Worm (Caenorhabditis elegans) whole organism, L2 larva: ENCODE results near the gene pqn-83.

ENCODE experiments used
- ZK546.5 ChIP-seq: sonication (generic microtip); optimal IDR thresholded peaks from 2 replicates; lab custom pipeline; 2017; ENCODE audit warnings: missing biosample characterization, missing genetic modification characterization
- elt-3 ChIP-seq: sonication (generic microtip); optimal IDR thresholded peaks from 2 replicates; lab custom pipeline; 2017; ENCODE audit warnings: missing biosample characterization, missing genetic modification characterization
- fos-1 ChIP-seq: fragments of 150-350 bp; optimal IDR thresholded peaks from 2 replicates; lab custom pipeline; 2014; ENCODE audit warnings: missing biosample characterization, missing genetic modification characterization
- lin-39 ChIP-seq: fragments of 150-350 bp; optimal IDR thresholded peaks from 2 replicates; lab custom pipeline; 2014; ENCODE audit warnings: missing biosample characterization, missing genetic modification reagents, missing genetic modification characterization
- mdl-1 ChIP-seq, 2 experiments: fragments of 150-350 bp in 1 of 2; sonication (generic microtip) in 1 of 2; optimal IDR thresholded peaks; 2 replicates each; lab custom pipeline; 2017; ENCODE audit warnings: missing biosample characterization in 2 of 2, missing genetic modification characterization in 2 of 2
- nhr-11 ChIP-seq: fragments of 150-350 bp; optimal IDR thresholded peaks from 2 replicates; lab custom pipeline; 2014; ENCODE audit warnings: missing biosample characterization, missing genetic modification characterization
- nhr-12 ChIP-seq: fragments of 150-350 bp; optimal IDR thresholded peaks from 2 replicates; lab custom pipeline; 2014; ENCODE audit warnings: missing biosample characterization, missing genetic modification characterization
- nhr-237 ChIP-seq: fragments of 150-350 bp; optimal IDR thresholded peaks from 2 replicates; lab custom pipeline; 2014; ENCODE audit warnings: missing biosample characterization, missing genetic modification characterization
- nhr-25 ChIP-seq: fragments of 150-350 bp; sonication (generic microtip); optimal IDR thresholded peaks from 3 replicates; lab custom pipeline; 2014; ENCODE audit warnings: missing biosample characterization, missing genetic modification characterization
- nhr-77 ChIP-seq: fragments of 150-350 bp; optimal IDR thresholded peaks from 2 replicates; lab custom pipeline; 2014; ENCODE audit warnings: missing biosample characterization, missing genetic modification characterization
- skn-1 ChIP-seq: sonication (generic microtip); optimal IDR thresholded peaks from 2 replicates; lab custom pipeline; 2017; ENCODE audit warnings: missing biosample characterization, missing genetic modification characterization
- unc-39 ChIP-seq: fragments of 150-350 bp; optimal IDR thresholded peaks from 2 replicates; lab custom pipeline; 2014; ENCODE audit warnings: missing biosample characterization, missing genetic modification characterization
- zag-1 ChIP-seq: fragments of 150-350 bp; optimal IDR thresholded peaks from 2 replicates; lab custom pipeline; 2014; ENCODE audit warnings: missing biosample characterization, missing genetic modification characterization
- ztf-4 ChIP-seq: fragments of 150-350 bp; optimal IDR thresholded peaks from 2 replicates; lab custom pipeline; 2014; ENCODE audit warnings: missing biosample characterization, missing genetic modification characterization

ce11 chrIII:13119520-13119919 lies 20.3 kb upstream of the pqn-83 start, which contains the start of gene zig-8:
- TF ChIP-seq fos-1 (tag; lab: Kevin White, UChicago) (no peak), nhr-25 (no peak), nhr-12 (tag; lab: Kevin White, UChicago) (no peak), ZK546.5 (tag; lab: Kevin White, UChicago) (no peak), nhr-11 (tag; lab: Kevin White, UChicago) (no peak), skn-1 (tag; lab: Kevin White, UChicago) (no peak), nhr-237 (tag; lab: Kevin White, UChicago) (no peak), zag-1 (tag; lab: Kevin White, UChicago) (no peak), elt-3 (tag; lab: Kevin White, UChicago) (no peak), ztf-4 (no peak), mdl-1 (tag; optimal IDR thresholded peaks at IDR 0.05; lab: Kevin White, UChicago) (no peak), nhr-77 (tag; lab: Kevin White, UChicago) (no peak), lin-39 (tag; lab: Kevin White, UChicago) (no peak), unc-39 (tag; lab: Kevin White, UChicago) (no peak)
